Fruit fly (Drosophila melanogaster) whole organism, adult: Measurements from ENCODE around the gene CG13643.
A peak's percentile ranks its signal among the peaks of the same experiment; 100 is the strongest.

Experiments used
- CG1620 ChIP-seq: fragments of 200-800 bp; sonication (Bioruptor generic); optimal IDR thresholded peaks from 2 replicates; lab custom pipeline; 2016; ENCODE audit warnings: missing biosample characterization, missing genetic modification characterization
- CG5204 ChIP-seq: fragments of 200-800 bp; sonication (Bioruptor generic); optimal IDR thresholded peaks from 2 replicates; lab custom pipeline; 2016; ENCODE audit warnings: missing biosample characterization, missing genetic modification characterization
- CG7045 ChIP-seq: fragments of 200-800 bp; sonication (Bioruptor generic); optimal IDR thresholded peaks from 2 replicates; lab custom pipeline; 2017; ENCODE audit warnings: missing biosample characterization, mild to moderate bottlenecking, missing genetic modification characterization
- CG7101 ChIP-seq: fragments of 200-800 bp; sonication (Bioruptor generic); optimal IDR thresholded peaks from 2 replicates; lab custom pipeline; 2018; ENCODE audit warnings: missing biosample characterization, mild to moderate bottlenecking, missing genetic modification characterization, moderate library complexity
- Crg-1 ChIP-seq: fragments of 200-800 bp; sonication (Bioruptor generic); optimal IDR thresholded peaks from 2 replicates; lab custom pipeline; 2016; ENCODE audit warnings: missing biosample characterization, missing genetic modification characterization
- Hr96 ChIP-seq: fragments of 200-800 bp; sonication (Bioruptor generic); optimal IDR thresholded peaks from 2 replicates; lab custom pipeline; 2016; ENCODE audit warnings: missing biosample characterization, missing genetic modification characterization
- Mnt ChIP-seq: fragments of 200-800 bp; sonication (Bioruptor generic); optimal IDR thresholded peaks from 2 replicates; lab custom pipeline; 2016; ENCODE audit warnings: missing biosample characterization, mild to moderate bottlenecking, missing genetic modification characterization
- cic ChIP-seq: fragments of 200-800 bp; sonication (Bioruptor generic); optimal IDR thresholded peaks from 2 replicates; lab custom pipeline; 2017; ENCODE audit warnings: missing biosample characterization, mild to moderate bottlenecking, missing genetic modification characterization, moderate library complexity
- kay ChIP-seq: fragments of 200-800 bp; sonication (Bioruptor generic); peaks from one replicate; lab custom pipeline; 2016; ENCODE audit warnings: missing biosample characterization, missing genetic modification characterization, borderline replicate concordance
- ovo ChIP-seq: fragments of 200-800 bp; sonication (Bioruptor generic); optimal IDR thresholded peaks from 2 replicates; lab custom pipeline; 2016; ENCODE audit warnings: missing biosample characterization, missing genetic modification characterization
- toe ChIP-seq: fragments of 200-800 bp; sonication (Bioruptor generic); optimal IDR thresholded peaks from 2 replicates; lab custom pipeline; 2016; ENCODE audit warnings: missing biosample characterization, missing genetic modification characterization

- TF ChIP-seq toe (GFP tag; lab: Kevin White, UChicago), result no peak
- TF ChIP-seq CG7045 (GFP tag; lab: Kevin White, UChicago), result no peak
- no peak for TF ChIP-seq kay (GFP tag; lab: Kevin White, UChicago)
- TF ChIP-seq CG5204 (GFP tag; lab: Kevin White, UChicago), result no peak
- TF ChIP-seq CG1620 (GFP tag; lab: Kevin White, UChicago), result no peak
- TF ChIP-seq Mnt (GFP tag; lab: Kevin White, UChicago), result peak; percentile 37
- peak; percentile 4 for TF ChIP-seq CG7101 (tag; lab: Kevin White, UChicago)
- no peak for TF ChIP-seq Crg-1 (GFP tag; lab: Kevin White, UChicago)
- TF ChIP-seq ovo (GFP tag; lab: Kevin White, UChicago), result no peak
- TF ChIP-seq Hr96 (GFP tag; lab: Kevin White, UChicago), result no peak
- TF ChIP-seq cic (GFP tag; lab: Kevin White, UChicago), result no peak
These were observed 32.2 kb upstream of the CG13643 start, which contains the start of gene Osbp for dm6 chr3R:24938049-24938448.
